Fruit fly (Drosophila melanogaster) whole organism, embryonic: ENCODE results near the gene CG12702.

ENCODE experiments used
- ATbp ChIP-seq: fragments of 200-800 bp; sonication (Bioruptor generic); optimal IDR thresholded peaks from 2 replicates; lab custom pipeline; 2017; ENCODE audit warnings: missing biosample characterization, mild to moderate bottlenecking, missing genetic modification characterization, missing genetic modification reagents
- Awh ChIP-seq: fragments of 200-800 bp; sonication (Bioruptor generic); IDR thresholded peaks from 2 replicates; pipeline ENCODE4, ENCODE4 v1.3.6; 2022; ENCODE audit warnings: missing biosample characterization, missing genetic modification characterization
- Blimp-1 ChIP-seq: fragments of 200-800 bp; sonication (Bioruptor generic); optimal IDR thresholded peaks from 3 replicates; lab custom pipeline; 2018; ENCODE audit warnings: missing biosample characterization, missing genetic modification characterization, mild to moderate bottlenecking, moderate library complexity, missing genetic modification reagents
- CG10147 ChIP-seq: fragments of 200-800 bp; sonication (Bioruptor generic); optimal IDR thresholded peaks from 2 replicates; lab custom pipeline; 2019; ENCODE audit warnings: missing biosample characterization, mild to moderate bottlenecking, missing genetic modification characterization, moderate library complexity
- CG10209 ChIP-seq: fragments of 200-800 bp; sonication (Bioruptor generic); optimal IDR thresholded peaks from 3 replicates; lab custom pipeline; 2017; ENCODE audit warnings: missing biosample characterization, mild to moderate bottlenecking, missing genetic modification characterization, missing genetic modification reagents
- CG10462 ChIP-seq: fragments of 200-800 bp; sonication (Bioruptor generic); optimal IDR thresholded peaks from 2 replicates; lab custom pipeline; 2016; ENCODE audit warnings: missing biosample characterization, missing genetic modification characterization
- CG11723 ChIP-seq: fragments of 200-800 bp; sonication (Bioruptor generic); optimal IDR thresholded peaks from 2 replicates; lab custom pipeline; 2017; ENCODE audit warnings: missing biosample characterization, mild to moderate bottlenecking, missing genetic modification characterization
- CG12391 ChIP-seq: fragments of 200-800 bp; sonication (Bioruptor generic); optimal IDR thresholded peaks from 3 replicates; lab custom pipeline; 2018; ENCODE audit warnings: missing biosample characterization, mild to moderate bottlenecking, missing genetic modification characterization, moderate library complexity
- CG15514 ChIP-seq: fragments of 200-800 bp; sonication (Bioruptor generic); optimal IDR thresholded peaks from 3 replicates; lab custom pipeline; 2017; ENCODE audit warnings: missing biosample characterization, missing genetic modification characterization, mild to moderate bottlenecking, moderate library complexity, missing genetic modification reagents
- CG15696 ChIP-seq: fragments of 200-800 bp; sonication (Bioruptor generic); optimal IDR thresholded peaks from 2 replicates; lab custom pipeline; 2019; ENCODE audit warnings: missing biosample characterization, mild to moderate bottlenecking, missing genetic modification characterization, moderate library complexity
- CG17385 ChIP-seq: fragments of 200-800 bp; sonication (Bioruptor generic); optimal IDR thresholded peaks from 3 replicates; lab custom pipeline; 2018; ENCODE audit warnings: missing biosample characterization, mild to moderate bottlenecking, missing genetic modification characterization
- CG18262 ChIP-seq: fragments of 200-800 bp; optimal IDR thresholded peaks from 3 replicates; lab custom pipeline; 2019; ENCODE audit warnings: missing biosample characterization, mild to moderate bottlenecking, missing genetic modification characterization, moderate library complexity
- CG2120 ChIP-seq: fragments of 200-800 bp; sonication (Bioruptor generic); optimal IDR thresholded peaks from 3 replicates; lab custom pipeline; 2016; ENCODE audit warnings: missing biosample characterization, missing genetic modification characterization
- CG2199 ChIP-seq: fragments of 200-800 bp; sonication (Bioruptor generic); IDR thresholded peaks from 3 replicates; pipeline ENCODE4 v1.3.6; 2022; ENCODE audit warnings: missing biosample characterization, missing genetic modification characterization
- CG2712 ChIP-seq: fragments of 200-800 bp; optimal IDR thresholded peaks from 3 replicates; lab custom pipeline; 2019; ENCODE audit warnings: missing biosample characterization, mild to moderate bottlenecking, missing genetic modification characterization, moderate library complexity
- CG31441 ChIP-seq: fragments of 200-800 bp; sonication (Bioruptor generic); IDR thresholded peaks from 2 replicates; pipeline ENCODE4 v1.3.6; 2022; ENCODE audit warnings: missing biosample characterization, missing genetic modification characterization
- CG34376 ChIP-seq: fragments of 200-800 bp; sonication (Bioruptor generic); optimal IDR thresholded peaks from 2 replicates; lab custom pipeline; 2018; ENCODE audit warnings: missing biosample characterization, mild to moderate bottlenecking, missing genetic modification characterization
- CG4424 ChIP-seq: fragments of 200-800 bp; sonication (Bioruptor generic); optimal IDR thresholded peaks from 3 replicates; lab custom pipeline; 2016; ENCODE audit warnings: missing biosample characterization, missing genetic modification characterization
- CG4820 ChIP-seq: fragments of 200-800 bp; sonication (Bioruptor generic); optimal IDR thresholded peaks from 3 replicates; lab custom pipeline; 2016; ENCODE audit warnings: missing biosample characterization, missing genetic modification characterization
- CG7556 ChIP-seq: fragments of 200-800 bp; sonication (Bioruptor generic); optimal IDR thresholded peaks from 2 replicates; lab custom pipeline; 2017; ENCODE audit warnings: missing biosample characterization, mild to moderate bottlenecking, missing genetic modification characterization
- CG7987 ChIP-seq: fragments of 200-800 bp; sonication (Bioruptor generic); optimal IDR thresholded peaks from 2 replicates; lab custom pipeline; 2018; ENCODE audit warnings: missing biosample characterization, mild to moderate bottlenecking, missing genetic modification characterization, moderate library complexity
- CG9727 ChIP-seq: fragments of 200-800 bp; sonication (Bioruptor generic); optimal IDR thresholded peaks from 3 replicates; lab custom pipeline; 2017; ENCODE audit warnings: missing biosample characterization, mild to moderate bottlenecking, missing genetic modification characterization
- D19A ChIP-seq: fragments of 200-800 bp; optimal IDR thresholded peaks from 3 replicates; lab custom pipeline; 2019; ENCODE audit warnings: missing biosample characterization, mild to moderate bottlenecking, missing genetic modification characterization, moderate library complexity
- Dp ChIP-seq: fragments of 200-800 bp; sonication (Bioruptor generic); optimal IDR thresholded peaks from 2 replicates; lab custom pipeline; 2018; ENCODE audit warnings: missing biosample characterization, mild to moderate bottlenecking, missing genetic modification characterization, moderate library complexity
- Fer1 ChIP-seq: fragments of 200-800 bp; sonication (Bioruptor generic); optimal IDR thresholded peaks from 2 replicates; lab custom pipeline; 2017; ENCODE audit warnings: missing biosample characterization, mild to moderate bottlenecking, missing genetic modification characterization
- Gug ChIP-seq: fragments of 200-800 bp; sonication (Bioruptor generic); IDR thresholded peaks from 4 replicates; pipeline ENCODE4 v1.3.6; 2022; ENCODE audit warnings: missing biosample characterization, missing genetic modification characterization
- Hand ChIP-seq: fragments of 200-800 bp; sonication (Bioruptor generic); optimal IDR thresholded peaks from 2 replicates; lab custom pipeline; 2017; ENCODE audit warnings: mild to moderate bottlenecking, missing biosample characterization, missing genetic modification reagents, missing genetic modification characterization
- Hr51 ChIP-seq, 2 experiments: fragments of 200-800 bp; sonication (Bioruptor generic); optimal IDR thresholded peaks; 2 replicates in 1 of 2; 3 replicates in 1 of 2; lab custom pipeline; 2016 to 2018; ENCODE audit warnings: missing biosample characterization in 2 of 2, missing genetic modification characterization in 2 of 2, mild to moderate bottlenecking in 1 of 2, moderate library complexity in 1 of 2
- Med ChIP-seq: fragments of 200-800 bp; sonication (Bioruptor generic); peaks from one replicate; lab custom pipeline; 2016; ENCODE audit warnings: missing biosample characterization, missing genetic modification characterization, mild to moderate bottlenecking, inconsistent platforms, moderate library complexity
- Ptx1 ChIP-seq: fragments of 200-800 bp; sonication (Bioruptor generic); IDR thresholded peaks from 2 replicates; pipeline ENCODE4 v1.3.6; 2022; ENCODE audit warnings: missing biosample characterization, missing genetic modification characterization
- Trl ChIP-seq, 3 experiments: fragments of >200 bp in 2 of 3; fragments of 200-800 bp in 1 of 3; sonication (Bioruptor generic) in 1 of 3; optimal IDR thresholded peaks; 2 replicates in 1 of 3; 3 replicates in 2 of 3; lab custom pipeline; 2016 to 2017; ENCODE audit warnings: missing biosample characterization in 1 of 3, missing genetic modification characterization in 1 of 3
- Xrp1 ChIP-seq: fragments of 200-800 bp; sonication (Bioruptor generic); IDR thresholded peaks from 2 replicates; pipeline ENCODE4 v1.3.6; 2022; ENCODE audit warnings: missing biosample characterization, missing genetic modification characterization
- ara ChIP-seq: fragments of 200-800 bp; sonication (Bioruptor generic); IDR thresholded peaks from 2 replicates; pipeline ENCODE4 v1.3.6; 2022; ENCODE audit warnings: missing biosample characterization, missing genetic modification characterization
- bigmax ChIP-seq: fragments of 200-800 bp; sonication (Bioruptor generic); optimal IDR thresholded peaks from 2 replicates; lab custom pipeline; 2018; ENCODE audit warnings: missing biosample characterization, mild to moderate bottlenecking, missing genetic modification characterization
- hb ChIP-seq: fragments of 200-800 bp; sonication (Bioruptor generic); IDR thresholded peaks from 3 replicates; pipeline ENCODE4 v1.3.6; 2022; ENCODE audit warnings: missing biosample characterization, missing genetic modification characterization; ENCODE audit not compliant: partially characterized antibody
- lilli ChIP-seq: fragments of 200-800 bp; sonication (Bioruptor generic); optimal IDR thresholded peaks from 3 replicates; lab custom pipeline; 2016; ENCODE audit warnings: missing biosample characterization, missing genetic modification characterization
- lola ChIP-seq, 3 experiments: fragments of >200 bp in 2 of 3; fragments of 200-800 bp in 1 of 3; sonication (Bioruptor generic) in 1 of 3; optimal IDR thresholded peaks; 2 replicates each; lab custom pipeline; 2017 to 2019; ENCODE audit warnings: missing biosample characterization in 3 of 3, missing genetic modification characterization in 3 of 3, mild to moderate bottlenecking in 1 of 3, moderate library complexity in 1 of 3
- org-1 ChIP-seq: fragments of 200-800 bp; sonication (Bioruptor generic); optimal IDR thresholded peaks from 2 replicates; lab custom pipeline; 2017; ENCODE audit warnings: missing biosample characterization, missing genetic modification characterization
- pb ChIP-seq: fragments of 200-800 bp; sonication (Bioruptor generic); optimal IDR thresholded peaks from 3 replicates; lab custom pipeline; 2016; ENCODE audit warnings: missing biosample characterization, missing genetic modification characterization
- pho ChIP-seq: fragments of 200-800 bp; sonication (Bioruptor generic); optimal IDR thresholded peaks from 2 replicates; lab custom pipeline; 2016; ENCODE audit warnings: missing biosample characterization, missing genetic modification characterization
- phol ChIP-seq: fragments of 200-800 bp; sonication (Bioruptor generic); optimal IDR thresholded peaks from 3 replicates; lab custom pipeline; 2018; ENCODE audit warnings: missing biosample characterization, mild to moderate bottlenecking, missing genetic modification characterization, moderate library complexity
- row ChIP-seq: fragments of 200-800 bp; sonication (Bioruptor generic); IDR thresholded peaks from 3 replicates; pipeline ENCODE4 v1.3.6; 2022; ENCODE audit warnings: missing biosample characterization, missing genetic modification characterization
- sens ChIP-seq: fragments of 200-800 bp; sonication (Bioruptor generic); peaks from one replicate; lab custom pipeline; 2016; ENCODE audit warnings: missing biosample characterization, missing genetic modification characterization
- sisA ChIP-seq: fragments of 200-800 bp; sonication (Bioruptor generic); IDR thresholded peaks from 2 replicates; pipeline ENCODE4 v1.3.6; 2022; ENCODE audit warnings: missing biosample characterization, missing genetic modification characterization
- ssp ChIP-seq: fragments of 200-800 bp; sonication (Bioruptor generic); IDR thresholded peaks from 2 replicates; pipeline ENCODE4 v1.3.6; 2022; ENCODE audit warnings: missing biosample characterization, missing genetic modification characterization
- trh ChIP-seq: fragments of 200-800 bp; sonication (Bioruptor generic); optimal IDR thresholded peaks from 2 replicates; lab custom pipeline; 2016; ENCODE audit warnings: missing biosample characterization, missing genetic modification characterization
- twi ChIP-seq: fragments of 200-800 bp; optimal IDR thresholded peaks from 2 replicates; lab custom pipeline; 2019; ENCODE audit warnings: missing biosample characterization, mild to moderate bottlenecking, missing genetic modification characterization, moderate library complexity
- wor ChIP-seq: fragments of 200-800 bp; sonication (Bioruptor generic); IDR thresholded peaks from 2 replicates; pipeline ENCODE4 v1.3.6; 2022; ENCODE audit warnings: missing biosample characterization, missing genetic modification characterization
- zfh2 ChIP-seq: fragments of 200-800 bp; sonication (Bioruptor generic); optimal IDR thresholded peaks from 2 replicates; lab custom pipeline; 2016; ENCODE audit warnings: missing biosample characterization, missing genetic modification characterization

CG12702 gene

DNA sequence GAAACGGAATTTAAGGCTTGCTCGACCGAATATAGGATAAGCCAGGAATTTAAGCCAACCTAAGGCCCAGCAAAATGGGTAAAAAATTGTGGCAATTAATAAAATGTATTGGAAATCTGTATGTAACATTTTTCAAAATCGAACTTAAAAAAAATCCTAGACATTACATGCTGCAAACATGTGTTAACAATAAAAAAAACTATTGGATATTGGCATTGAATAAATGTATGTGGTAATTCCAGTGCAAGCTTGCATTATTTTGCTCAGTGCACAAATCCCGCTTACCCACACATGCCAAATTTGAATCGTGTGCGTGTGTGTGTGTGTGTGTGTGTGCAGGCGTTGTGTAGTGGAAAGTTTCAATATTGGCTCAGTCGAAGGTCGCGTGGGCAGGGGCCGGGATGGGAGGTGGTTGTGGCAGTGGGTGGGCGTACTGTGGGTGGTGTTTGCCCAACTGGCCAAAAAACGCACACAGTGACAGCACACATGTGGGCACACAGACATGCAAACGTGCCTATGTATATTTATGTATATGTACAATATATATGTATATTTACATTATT, 1.2 kb downstream of the CG12702 start:
- TF ChIP-seq CG2199 (GFP tag; lab: Robert Waterston, UW) (no peak), CG4820 (GFP tag; lab: Kevin White, UChicago) (no peak), Gug (GFP tag; lab: Robert Waterston, UW) (0 out of 4 replicates have a peak, but pooled peaks have one; percentile 3), hb (GFP tag; lab: Robert Waterston, UW) (no peak), Ptx1 (GFP tag; lab: Robert Waterston, UW) (peak; percentile 44), Blimp-1 (GFP tag; lab: Kevin White, UChicago) (peak; percentile 8), Hr51 (GFP tag; optimal IDR thresholded peaks at IDR 0.05; lab: Kevin White, UChicago) (peak in 1 of 2 experiments; percentile 14), bigmax (GFP tag; lab: Kevin White, UChicago) (no peak), Med (GFP tag; lab: Kevin White, UChicago) (peak; percentile 84), CG34376 (GFP tag; lab: Kevin White, UChicago) (no peak), pho (GFP tag; lab: Kevin White, UChicago) (peak; percentile 10), CG7556 (GFP tag; lab: Kevin White, UChicago) (peak; percentile 52), CG10147 (GFP tag; lab: Kevin White, UChicago) (peak; percentile 21), wor (no peak), Fer1 (peak; percentile 14), org-1 (GFP tag; lab: Kevin White, UChicago) (no peak), pb (GFP tag; lab: Kevin White, UChicago) (peak; percentile 6), CG10209 (peak; percentile 41), row (GFP tag; lab: Robert Waterston, UW) (0 out of 3 replicates have a peak, but pooled peaks have one; percentile 24), CG18262 (tag; lab: Kevin White, UChicago) (peak; percentile 21), CG4424 (GFP tag; lab: Kevin White, UChicago) (peak; percentile 22), CG9727 (GFP tag; lab: Kevin White, UChicago) (peak; percentile 53), CG15514 (GFP tag; lab: Kevin White, UChicago) (peak; percentile 22), CG11723 (GFP tag; lab: Kevin White, UChicago) (no peak), Awh (GFP tag; lab: Robert Waterston, UW) (no peak), CG7987 (GFP tag; lab: Kevin White, UChicago) (no peak), sisA (GFP tag; lab: Robert Waterston, UW) (peak; percentile 22; the same call in 1 of the 2 replicates), Xrp1 (peak; percentile 40; the same call in 1 of the 2 replicates), CG10462 (GFP tag; lab: Kevin White, UChicago) (peak; percentile 8), zfh2 (GFP tag; lab: Kevin White, UChicago) (no peak), ssp (GFP tag; lab: Robert Waterston, UW) (no peak), D19A (tag; lab: Kevin White, UChicago) (peak; percentile 14), lola (GFP tag; optimal IDR thresholded peaks at IDR 0.05; lab: Kevin White, UChicago) (no peak), CG2120 (GFP tag; lab: Kevin White, UChicago) (peak; percentile 36), CG2712 (peak; percentile 6), ATbp (GFP tag; lab: Kevin White, UChicago) (peak; percentile 7), twi (peak; percentile 65), ara (GFP tag; lab: Robert Waterston, UW) (no peak), CG17385 (GFP tag; lab: Kevin White, UChicago) (peak; percentile 13), trh (GFP tag; lab: Kevin White, UChicago) (no peak), lilli (peak; percentile 32), Trl (optimal IDR thresholded peaks at IDR 0.05; lab: Kevin White, UChicago) (no peak), Trl (GFP tag; optimal IDR thresholded peaks at IDR 0.05; lab: Kevin White, UChicago) (peak; percentile 15), Dp (no peak), Hand (GFP tag; lab: Kevin White, UChicago) (no peak), sens (GFP tag; lab: Kevin White, UChicago) (peak; percentile 86), CG15696 (tag; lab: Kevin White, UChicago) (peak; percentile 9), CG31441 (GFP tag; lab: Robert Waterston, UW) (0 out of 2 replicates have a peak, but pooled peaks have one; percentile 27), CG12391 (peak; percentile 20), phol (peak; percentile 32)
